Worm (Caenorhabditis elegans) whole organism, young adult: ENCODE results near the gene nhr-133.

Experiments used
- B0336.3 ChIP-seq: fragments of 200-800 bp; sonication (Bioruptor generic); IDR thresholded peaks from 2 replicates; pipeline ENCODE4 v1.3.6; 2022; ENCODE audit warnings: missing genetic modification characterization, missing compliant biosample characterization
- D2030.7 ChIP-seq: fragments of 200-800 bp; sonication (Bioruptor generic); IDR thresholded peaks from 2 replicates; pipeline ENCODE4 v1.3.6; 2022; ENCODE audit warnings: missing genetic modification reagents, missing genetic modification characterization, missing compliant biosample characterization
- F10E7.11 ChIP-seq: sonication (generic microtip); optimal IDR thresholded peaks from 2 replicates; lab custom pipeline; 2017; ENCODE audit warnings: mild to moderate bottlenecking, missing genetic modification characterization, moderate library complexity, missing compliant biosample characterization
- ama-1 ChIP-seq, 3 experiments: fragments of 150-350 bp in 1 of 3; sonication (generic microtip) in 2 of 3; optimal IDR thresholded peaks; 2 replicates each; lab custom pipeline; 2014 to 2018; ENCODE audit warnings: missing biosample characterization in 2 of 3, missing genetic modification characterization in 2 of 3, missing genetic modification reagents in 2 of 3
- attf-3 ChIP-seq: fragments of 200-800 bp; sonication (Bioruptor generic); conservative IDR thresholded peaks from 2 replicates; pipeline ENCODE4 v1.3.6; 2022; ENCODE audit warnings: missing genetic modification reagents, missing genetic modification characterization, missing compliant biosample characterization
- bed-2 ChIP-seq: fragments of 200-800 bp; sonication (Bioruptor generic); IDR thresholded peaks from 2 replicates; pipeline ENCODE4 v1.3.6; 2022; ENCODE audit warnings: missing genetic modification reagents, missing genetic modification characterization, missing compliant biosample characterization
- ceh-27 ChIP-seq: fragments of 200-800 bp; sonication (Bioruptor generic); optimal IDR thresholded peaks from 2 replicates; lab custom pipeline; 2018; ENCODE audit warnings: mild to moderate bottlenecking, missing genetic modification characterization, moderate library complexity, missing compliant biosample characterization
- let-526 ChIP-seq: fragments of 200-800 bp; sonication (Bioruptor generic); IDR thresholded peaks from 2 replicates; pipeline ENCODE4 v1.3.6; 2022; ENCODE audit warnings: missing genetic modification reagents, missing genetic modification characterization, missing compliant biosample characterization
- lsy-27 ChIP-seq: sonication (generic microtip); optimal IDR thresholded peaks from 2 replicates; lab custom pipeline; 2017; ENCODE audit warnings: missing genetic modification characterization, mild to moderate bottlenecking, missing compliant biosample characterization, antibody characterized with exemption, missing genotype, borderline replicate concordance; ENCODE audit not compliant: insufficient read depth
- madf-3 ChIP-seq: fragments of 200-800 bp; sonication (Bioruptor generic); IDR thresholded peaks from 2 replicates; pipeline ENCODE4 v1.3.6; 2022; ENCODE audit warnings: missing genetic modification reagents, missing genetic modification characterization, missing compliant biosample characterization
- madf-6 ChIP-seq: fragments of 200-800 bp; sonication (Bioruptor generic); IDR thresholded peaks from 2 replicates; pipeline ENCODE4 v1.3.6; 2022; ENCODE audit warnings: missing genetic modification reagents, missing genetic modification characterization, missing compliant biosample characterization
- ztf-28 ChIP-seq: fragments of 200-800 bp; sonication (Bioruptor generic); IDR thresholded peaks from 2 replicates; pipeline ENCODE4 v1.3.6; 2022; ENCODE audit warnings: missing genetic modification reagents, missing genetic modification characterization, missing compliant biosample characterization

DNA sequence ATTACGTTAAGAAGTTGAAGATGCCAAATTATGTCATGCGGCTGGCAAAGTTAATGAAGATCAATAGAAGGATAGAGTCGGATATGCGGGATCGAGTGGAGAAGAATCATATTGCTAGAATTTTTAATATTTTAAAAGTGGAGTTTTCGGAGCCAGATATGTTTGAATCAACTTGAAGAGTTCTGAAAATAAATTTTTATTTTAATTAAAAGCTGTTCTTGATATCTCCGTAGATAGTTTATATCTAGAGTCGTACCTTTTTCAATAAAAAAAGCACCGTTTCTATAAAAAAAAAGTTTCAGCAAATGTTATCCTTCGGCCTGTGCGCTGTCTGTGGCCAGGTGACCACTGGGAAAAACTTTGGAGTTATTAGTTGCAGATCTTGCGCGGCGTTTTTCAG, 21.3 kb upstream of the nhr-133 start, which contains the start of gene nhr-96:
- TF ChIP-seq bed-2 (GFP tag; lab: Robert Waterston, UW), result no peak
- no peak for TF ChIP-seq ceh-27 (GFP tag; lab: Kevin White, UChicago)
- TF ChIP-seq let-526, result no peak
- TF ChIP-seq attf-3 (GFP tag; lab: Robert Waterston, UW), result no peak
- TF ChIP-seq D2030.7 (GFP tag; lab: Robert Waterston, UW), result no peak
- no peak for TF ChIP-seq B0336.3 (GFP tag; lab: Robert Waterston, UW)
- no peak for TF ChIP-seq ztf-28
- no peak for TF ChIP-seq madf-6 (GFP tag; lab: Robert Waterston, UW)
- TF ChIP-seq ama-1 (optimal IDR thresholded peaks at IDR 0.05; lab: Kevin White, UChicago), result no peak
- TF ChIP-seq ama-1 (GFP tag; optimal IDR thresholded peaks at IDR 0.05; lab: Kevin White, UChicago), result no peak
- no peak for TF ChIP-seq madf-3
- no peak for TF ChIP-seq lsy-27 (tag; lab: Kevin White, UChicago)
- TF ChIP-seq F10E7.11 (tag; lab: Kevin White, UChicago), result no peak
